Worm (Caenorhabditis elegans) whole organism, L1 larva: ENCODE results near the gene lin-13.

Experiments
- C16A3.4 ChIP-seq: fragments of 150-350 bp; optimal IDR thresholded peaks from 2 replicates; lab custom pipeline; 2014; ENCODE audit warnings: missing biosample characterization, missing genetic modification characterization
- C34B4.2 ChIP-seq: sonication (generic microtip); optimal IDR thresholded peaks from 2 replicates; lab custom pipeline; 2017; ENCODE audit warnings: mild to moderate bottlenecking, missing genetic modification characterization, missing compliant biosample characterization
- alr-1 ChIP-seq: fragments of 200-800 bp; sonication (Bioruptor generic); optimal IDR thresholded peaks from 2 replicates; lab custom pipeline; 2018; ENCODE audit warnings: borderline replicate concordance, mild to moderate bottlenecking, missing genetic modification characterization, missing compliant biosample characterization
- aly-2 ChIP-seq: fragments of 150-350 bp; optimal IDR thresholded peaks from 2 replicates; lab custom pipeline; 2014; ENCODE audit warnings: missing biosample characterization, missing genetic modification characterization
- ceh-82 ChIP-seq, 3 experiments: fragments of 150-350 bp in 1 of 3; sonication (generic microtip) in 2 of 3; optimal IDR thresholded peaks; 2 replicates each; lab custom pipeline; 2014 to 2017; ENCODE audit warnings: missing biosample characterization in 3 of 3, missing genetic modification characterization in 3 of 3
- ceh-88 ChIP-seq: fragments of 200-800 bp; sonication (Bioruptor generic); IDR thresholded peaks from 2 replicates; pipeline ENCODE4 v1.3.6; 2022; ENCODE audit warnings: missing genetic modification characterization, missing compliant biosample characterization
- ces-1 ChIP-seq: fragments of 150-350 bp; optimal IDR thresholded peaks from 2 replicates; lab custom pipeline; 2014; ENCODE audit warnings: missing biosample characterization, missing genetic modification reagents, missing genetic modification characterization
- efl-1 ChIP-seq, 4 experiments: fragments of 150-350 bp; optimal IDR thresholded peaks in 3 of 4; peaks in 1 of 4; 1 replicate in 1 of 4; 2 replicates in 3 of 4; lab custom pipeline; 2014; ENCODE audit warnings: missing biosample characterization in 2 of 4, missing genetic modification characterization in 2 of 4, missing genetic modification reagents in 2 of 4
- efl-3 ChIP-seq: fragments of 200-800 bp; sonication (Bioruptor generic); optimal IDR thresholded peaks from 2 replicates; lab custom pipeline; 2018; ENCODE audit warnings: mild to moderate bottlenecking, missing genetic modification characterization, missing compliant biosample characterization
- egl-13 ChIP-seq: sonication (generic microtip); optimal IDR thresholded peaks from 2 replicates; lab custom pipeline; 2016; ENCODE audit warnings: missing genotype, missing genetic modification reagents, missing genetic modification characterization, missing compliant biosample characterization
- elt-2 ChIP-seq: sonication (generic microtip); optimal IDR thresholded peaks from 2 replicates; lab custom pipeline; 2016; ENCODE audit warnings: missing genetic modification characterization, mild to moderate bottlenecking, inconsistent platforms, missing compliant biosample characterization, missing genetic modification reagents
- elt-3 ChIP-seq, 6 experiments: fragments of 150-350 bp in 1 of 6; sonication (generic microtip); optimal IDR thresholded peaks; 2 replicates each; lab custom pipeline; 2017 to 2018; ENCODE audit warnings: missing biosample characterization in 6 of 6, missing genetic modification characterization in 6 of 6, inconsistent platforms in 1 of 6
- ets-5 ChIP-seq: fragments of 200-800 bp; sonication (Bioruptor generic); IDR thresholded peaks from 2 replicates; pipeline ENCODE4 v1.3.6; 2022; ENCODE audit warnings: missing genetic modification characterization, missing compliant biosample characterization
- fkh-8 ChIP-seq: sonication (generic microtip); optimal IDR thresholded peaks from 2 replicates; lab custom pipeline; 2016; ENCODE audit warnings: mild to moderate bottlenecking, missing genetic modification characterization, missing compliant biosample characterization
- fos-1 ChIP-seq: fragments of 150-350 bp; optimal IDR thresholded peaks from 2 replicates; lab custom pipeline; 2014; ENCODE audit warnings: missing biosample characterization, missing genetic modification characterization
- hlh-4 ChIP-seq: sonication (generic microtip); optimal IDR thresholded peaks from 2 replicates; lab custom pipeline; 2016; ENCODE audit warnings: mild to moderate bottlenecking, missing genetic modification characterization, missing compliant biosample characterization
- hpl-2 ChIP-seq: fragments of 150-350 bp; optimal IDR thresholded peaks from 2 replicates; lab custom pipeline; 2014; ENCODE audit warnings: missing biosample characterization, missing genetic modification reagents, missing genetic modification characterization
- irx-1 ChIP-seq: sonication (generic microtip); optimal IDR thresholded peaks from 2 replicates; lab custom pipeline; 2016; ENCODE audit warnings: missing genetic modification characterization, missing compliant biosample characterization
- isw-1 ChIP-seq: fragments of 200-800 bp; sonication (Bioruptor generic); IDR thresholded peaks from 2 replicates; pipeline ENCODE4 v1.3.6; 2022; ENCODE audit warnings: missing genetic modification characterization, missing compliant biosample characterization
- jun-1 ChIP-seq: fragments of 150-350 bp; optimal IDR thresholded peaks from 2 replicates; lab custom pipeline; 2014; ENCODE audit warnings: missing biosample characterization, missing genetic modification reagents, missing genetic modification characterization
- lin-39 ChIP-seq: fragments of 150-350 bp; optimal IDR thresholded peaks from 2 replicates; lab custom pipeline; 2014; ENCODE audit warnings: missing biosample characterization, missing genetic modification reagents, missing genetic modification characterization
- lir-3 ChIP-seq: sonication (generic microtip); optimal IDR thresholded peaks from 2 replicates; lab custom pipeline; 2016; ENCODE audit warnings: mild to moderate bottlenecking, missing genetic modification characterization, moderate library complexity, missing compliant biosample characterization; ENCODE audit not compliant: poor library complexity
- lsy-2 ChIP-seq, 2 experiments: fragments of 150-350 bp; optimal IDR thresholded peaks; 2 replicates each; lab custom pipeline; 2014; ENCODE audit warnings: missing biosample characterization in 2 of 2, missing genetic modification characterization in 2 of 2
- mab-9 ChIP-seq: fragments of 200-800 bp; sonication (Bioruptor generic); IDR thresholded peaks from 2 replicates; pipeline ENCODE4 v1.3.6; 2022; ENCODE audit warnings: missing genetic modification reagents, missing genetic modification characterization, missing compliant biosample characterization
- mdl-1 ChIP-seq, 2 experiments: fragments of 150-350 bp; optimal IDR thresholded peaks; 2 replicates each; lab custom pipeline; 2014 to 2017; ENCODE audit warnings: missing biosample characterization in 2 of 2, missing genetic modification characterization in 2 of 2, inconsistent platforms in 1 of 2
- mef-2 ChIP-seq: fragments of 150-350 bp; optimal IDR thresholded peaks from 2 replicates; lab custom pipeline; 2014; ENCODE audit warnings: missing biosample characterization, missing genetic modification characterization
- mep-1 ChIP-seq: fragments of 150-350 bp; optimal IDR thresholded peaks from 2 replicates; lab custom pipeline; 2014; ENCODE audit warnings: missing biosample characterization, missing genetic modification characterization
- nhr-12 ChIP-seq: sonication (generic microtip); optimal IDR thresholded peaks from 2 replicates; lab custom pipeline; 2017; ENCODE audit warnings: missing biosample characterization, missing genetic modification characterization
- nhr-20 ChIP-seq: sonication (generic microtip); optimal IDR thresholded peaks from 2 replicates; lab custom pipeline; 2016; ENCODE audit warnings: mild to moderate bottlenecking, missing genetic modification characterization, missing compliant biosample characterization
- nhr-28 ChIP-seq: fragments of 150-350 bp; optimal IDR thresholded peaks from 2 replicates; lab custom pipeline; 2014; ENCODE audit warnings: missing biosample characterization, missing genetic modification characterization
- nhr-71 ChIP-seq: sonication (generic microtip); optimal IDR thresholded peaks from 2 replicates; lab custom pipeline; 2016; ENCODE audit warnings: mild to moderate bottlenecking, missing genetic modification characterization, moderate library complexity, missing compliant biosample characterization
- nhr-76 ChIP-seq: sonication (generic microtip); optimal IDR thresholded peaks from 2 replicates; lab custom pipeline; 2017; ENCODE audit warnings: missing biosample characterization, missing genetic modification characterization
- nhr-77 ChIP-seq: fragments of 150-350 bp; optimal IDR thresholded peaks from 2 replicates; lab custom pipeline; 2014; ENCODE audit warnings: missing biosample characterization, missing genetic modification characterization
- nhr-84 ChIP-seq: sonication (generic microtip); optimal IDR thresholded peaks from 2 replicates; lab custom pipeline; 2017; ENCODE audit warnings: missing biosample characterization, missing genetic modification characterization
- nhr-90 ChIP-seq: sonication (generic microtip); optimal IDR thresholded peaks from 2 replicates; lab custom pipeline; 2016; ENCODE audit warnings: mild to moderate bottlenecking, missing genetic modification characterization, missing compliant biosample characterization; ENCODE audit not compliant: poor library complexity
- pag-3 ChIP-seq: sonication (generic microtip); optimal IDR thresholded peaks from 2 replicates; lab custom pipeline; 2017; ENCODE audit warnings: missing genetic modification characterization, mild to moderate bottlenecking, missing compliant biosample characterization, antibody characterized with exemption, borderline replicate concordance; ENCODE audit not compliant: insufficient read depth
- pax-3 ChIP-seq: fragments of 200-800 bp; sonication (Bioruptor generic); optimal IDR thresholded peaks from 2 replicates; lab custom pipeline; 2018; ENCODE audit warnings: mild to moderate bottlenecking, missing genetic modification characterization, moderate library complexity, missing compliant biosample characterization
- skn-1 ChIP-seq: fragments of 150-350 bp; optimal IDR thresholded peaks from 2 replicates; lab custom pipeline; 2014; ENCODE audit warnings: missing biosample characterization, missing genetic modification characterization
- snu-23 ChIP-seq: sonication (generic microtip); optimal IDR thresholded peaks from 2 replicates; lab custom pipeline; 2016; ENCODE audit warnings: missing genetic modification characterization, missing compliant biosample characterization
- sptf-1 ChIP-seq: fragments of 150-350 bp; optimal IDR thresholded peaks from 2 replicates; lab custom pipeline; 2014; ENCODE audit warnings: missing biosample characterization, missing genetic modification characterization
- sup-37 ChIP-seq: fragments of 200-800 bp; sonication (Bioruptor generic); optimal IDR thresholded peaks from 2 replicates; lab custom pipeline; 2018; ENCODE audit warnings: mild to moderate bottlenecking, missing genetic modification characterization, missing compliant biosample characterization
- swsn-7 ChIP-seq: sonication (generic microtip); optimal IDR thresholded peaks from 2 replicates; lab custom pipeline; 2016; ENCODE audit warnings: missing genetic modification characterization, missing compliant biosample characterization
- tbx-2 ChIP-seq: sonication (generic microtip); optimal IDR thresholded peaks from 2 replicates; lab custom pipeline; 2016; ENCODE audit warnings: missing genetic modification characterization, missing compliant biosample characterization
- tlp-1 ChIP-seq: fragments of 150-350 bp; optimal IDR thresholded peaks from 2 replicates; lab custom pipeline; 2014; ENCODE audit warnings: missing biosample characterization, missing genetic modification characterization
- unc-98 ChIP-seq: fragments of 200-800 bp; sonication (Bioruptor generic); IDR thresholded peaks from 2 replicates; pipeline ENCODE4 v1.3.6; 2022; ENCODE audit warnings: missing genetic modification characterization, missing compliant biosample characterization
- vab-15 ChIP-seq: sonication (generic microtip); optimal IDR thresholded peaks from 2 replicates; lab custom pipeline; 2017; ENCODE audit warnings: missing genotype, mild to moderate bottlenecking, missing genetic modification characterization, missing compliant biosample characterization
- xbp-1 ChIP-seq: sonication (generic microtip); optimal IDR thresholded peaks from 2 replicates; lab custom pipeline; 2016; ENCODE audit warnings: missing genetic modification characterization, missing compliant biosample characterization
- zag-1 ChIP-seq: fragments of 150-350 bp; optimal IDR thresholded peaks from 2 replicates; lab custom pipeline; 2014; ENCODE audit warnings: missing biosample characterization, missing genetic modification characterization
- zip-4 ChIP-seq: fragments of 200-800 bp; sonication (Bioruptor generic); optimal IDR thresholded peaks from 2 replicates; lab custom pipeline; 2018; ENCODE audit warnings: mild to moderate bottlenecking, missing genetic modification characterization, moderate library complexity, missing compliant biosample characterization
- ztf-4 ChIP-seq: fragments of 150-350 bp; optimal IDR thresholded peaks from 2 replicates; lab custom pipeline; 2014; ENCODE audit warnings: missing biosample characterization, missing genetic modification characterization

Gene lin-13

ce11 chrIII:7730331-7730730 is 21.0 kb upstream of the lin-13 start:
- TF ChIP-seq elt-2: peak; percentile 36
- no peak for TF ChIP-seq efl-1 (optimal IDR thresholded peaks at IDR 0.05; lab: Kevin White, UChicago)
- TF ChIP-seq efl-1 (GFP tag; optimal IDR thresholded peaks at IDR 0.05 in 1 of 2; lab: Kevin White, UChicago): peak in 1 of 2 experiments; percentile 85
- no peak for TF ChIP-seq mab-9
- TF ChIP-seq mep-1 (tag; lab: Kevin White, UChicago): peak; percentile 6
- TF ChIP-seq mdl-1 (tag; optimal IDR thresholded peaks at IDR 0.05; lab: Kevin White, UChicago): peak in 1 of 2 experiments; percentile 4
- TF ChIP-seq nhr-20 (tag; lab: Kevin White, UChicago): no peak
- no peak for TF ChIP-seq skn-1 (tag; lab: Kevin White, UChicago)

- TF ChIP-seq efl-3 (GFP tag; lab: Kevin White, UChicago) (no peak), nhr-71 (tag; lab: Kevin White, UChicago) (peak; percentile 83), lir-3 (tag; lab: Kevin White, UChicago) (no peak), jun-1 (peak; percentile 67), pag-3 (tag; lab: Kevin White, UChicago) (no peak), ces-1 (GFP tag; lab: Kevin White, UChicago) (no peak), pax-3 (tag; lab: Kevin White, UChicago) (no peak), nhr-12 (tag; lab: Kevin White, UChicago) (no peak), egl-13 (tag; lab: Kevin White, UChicago) (peak; percentile 16), xbp-1 (tag; lab: Kevin White, UChicago) (peak; percentile 30), mep-1 (tag; lab: Kevin White, UChicago) (peak; percentile 74), fos-1 (no peak), isw-1 (GFP tag; lab: Robert Waterston, UW) (no peak), nhr-77 (tag; lab: Kevin White, UChicago) (peak; percentile 79), lin-39 (tag; lab: Kevin White, UChicago) (no peak), C34B4.2 (no peak), ceh-88 (GFP tag; lab: Robert Waterston, UW) (no peak), alr-1 (tag; lab: Kevin White, UChicago) (no peak), nhr-28 (tag; lab: Kevin White, UChicago) (no peak), hpl-2 (GFP tag; lab: Kevin White, UChicago) (no peak), swsn-7 (tag; lab: Kevin White, UChicago) (peak; percentile 69), lsy-2 (tag; optimal IDR thresholded peaks at IDR 0.05; lab: Kevin White, UChicago) (peak; percentile 48 to 68), nhr-84 (tag; lab: Kevin White, UChicago) (peak; percentile 35), hlh-4 (tag; lab: Kevin White, UChicago) (no peak), tbx-2 (tag; lab: Kevin White, UChicago) (peak; percentile 63), fkh-8 (tag; lab: Kevin White, UChicago) (no peak), vab-15 (tag; lab: Kevin White, UChicago) (no peak), sptf-1 (tag; lab: Kevin White, UChicago) (no peak), zip-4 (GFP tag; lab: Kevin White, UChicago) (no peak), sup-37 (GFP tag; lab: Kevin White, UChicago) (no peak), C16A3.4 (tag; lab: Kevin White, UChicago) (peak; percentile 36), tlp-1 (tag; lab: Kevin White, UChicago) (no peak), mdl-1 (tag; optimal IDR thresholded peaks at IDR 0.05; lab: Kevin White, UChicago) (peak in 1 of 2 experiments; percentile 20), nhr-90 (peak; percentile 43), skn-1 (tag; lab: Kevin White, UChicago) (peak; percentile 62), mef-2 (tag; lab: Kevin White, UChicago) (no peak), mab-9 (no peak), ztf-4 (tag; lab: Kevin White, UChicago) (no peak), unc-98 (GFP tag; lab: Robert Waterston, UW) (no peak), aly-2 (no peak), ceh-82 (tag; optimal IDR thresholded peaks at IDR 0.05; lab: Kevin White, UChicago) (peak in 2 of 3 experiments; percentile 32 to 56), nhr-76 (tag; lab: Kevin White, UChicago) (no peak), elt-3 (tag; optimal IDR thresholded peaks at IDR 0.05; lab: Kevin White, UChicago) (peak in 2 of 6 experiments; percentile 3 to 14), zag-1 (tag; lab: Kevin White, UChicago) (no peak), snu-23 (peak; percentile 76), ets-5 (GFP tag; lab: Robert Waterston, UW) (no peak), irx-1 (tag; lab: Kevin White, UChicago) (peak; percentile 39)
Observed at ce11 chrIII:7729534-7730061, 20.3 kb upstream of the lin-13 start, which contains the start of gene ZK112.4. Gene ZK112.4 (minus strand): TSS chrIII:7730011.
